Worm (Caenorhabditis elegans) whole organism, late embryonic: Measurements from ENCODE around the gene cyp-29A4.
A peak's percentile ranks its signal among the peaks of the same experiment; 100 is the strongest.

Experiments used
- C08G9.2 ChIP-seq: sonication (generic microtip); optimal IDR thresholded peaks from 2 replicates; lab custom pipeline; 2016; ENCODE audit warnings: mild to moderate bottlenecking, missing genetic modification characterization, moderate library complexity, missing compliant biosample characterization
- ahr-1 ChIP-seq: sonication (generic microtip); optimal IDR thresholded peaks from 2 replicates; lab custom pipeline; 2016; ENCODE audit warnings: missing genetic modification characterization, missing compliant biosample characterization
- ama-1 ChIP-seq: fragments of 150-350 bp; optimal IDR thresholded peaks from 2 replicates; lab custom pipeline; 2014
- ceh-18 ChIP-seq: sonication (generic microtip); optimal IDR thresholded peaks from 2 replicates; lab custom pipeline; 2016; ENCODE audit warnings: missing genetic modification characterization, missing compliant biosample characterization
- ceh-19 ChIP-seq: fragments of 200-800 bp; sonication (Bioruptor generic); optimal IDR thresholded peaks from 2 replicates; lab custom pipeline; 2018; ENCODE audit warnings: mild to moderate bottlenecking, missing genetic modification characterization, missing compliant biosample characterization
- ceh-2 ChIP-seq: sonication (generic microtip); optimal IDR thresholded peaks from 2 replicates; lab custom pipeline; 2016; ENCODE audit warnings: missing genotype, missing genetic modification characterization, missing compliant biosample characterization
- ceh-24 ChIP-seq: sonication (generic microtip); optimal IDR thresholded peaks from 2 replicates; lab custom pipeline; 2016; ENCODE audit warnings: mild to moderate bottlenecking, missing genetic modification characterization, missing compliant biosample characterization
- ceh-30 ChIP-seq: fragments of 150-350 bp; optimal IDR thresholded peaks from 2 replicates; lab custom pipeline; 2014; ENCODE audit warnings: missing biosample characterization, missing genetic modification characterization
- ceh-31 ChIP-seq: sonication (generic microtip); optimal IDR thresholded peaks from 2 replicates; lab custom pipeline; 2016; ENCODE audit warnings: missing genetic modification characterization, missing compliant biosample characterization
- ceh-34 ChIP-seq: sonication (generic microtip); optimal IDR thresholded peaks from 2 replicates; lab custom pipeline; 2016; ENCODE audit warnings: mild to moderate bottlenecking, missing genetic modification characterization, missing compliant biosample characterization
- ceh-45 ChIP-seq: fragments of 200-800 bp; sonication (Bioruptor generic); IDR thresholded peaks from 2 replicates; pipeline ENCODE4 v1.3.6; 2022; ENCODE audit warnings: missing genetic modification reagents, missing genetic modification characterization, missing compliant biosample characterization
- ceh-48 ChIP-seq: sonication (generic microtip); optimal IDR thresholded peaks from 2 replicates; lab custom pipeline; 2016; ENCODE audit warnings: missing genetic modification characterization, inconsistent platforms, missing compliant biosample characterization
- ceh-9 ChIP-seq: sonication (generic microtip); optimal IDR thresholded peaks from 2 replicates; lab custom pipeline; 2016; ENCODE audit warnings: mild to moderate bottlenecking, missing genetic modification characterization, inconsistent platforms, missing compliant biosample characterization
- che-1 ChIP-seq: sonication (generic microtip); optimal IDR thresholded peaks from 2 replicates; lab custom pipeline; 2016; ENCODE audit warnings: mild to moderate bottlenecking, missing genetic modification characterization, missing compliant biosample characterization
- dve-1 ChIP-seq: sonication (generic microtip); optimal IDR thresholded peaks from 2 replicates; lab custom pipeline; 2017; ENCODE audit warnings: antibody characterized with exemption, mild to moderate bottlenecking, missing genetic modification characterization, missing compliant biosample characterization
- elt-2 ChIP-seq: sonication (generic microtip); optimal IDR thresholded peaks from 2 replicates; lab custom pipeline; 2016; ENCODE audit warnings: missing genetic modification reagents, missing genetic modification characterization, missing compliant biosample characterization
- fax-1 ChIP-seq: sonication (generic microtip); optimal IDR thresholded peaks from 2 replicates; lab custom pipeline; 2016; ENCODE audit warnings: missing genotype, missing genetic modification characterization, missing compliant biosample characterization
- fkh-10 ChIP-seq: fragments of 150-350 bp; optimal IDR thresholded peaks from 2 replicates; lab custom pipeline; 2014; ENCODE audit warnings: missing biosample characterization, missing genetic modification reagents, missing genetic modification characterization
- fkh-6 ChIP-seq: sonication (generic microtip); optimal IDR thresholded peaks from 2 replicates; lab custom pipeline; 2016; ENCODE audit warnings: missing genetic modification characterization, missing compliant biosample characterization
- hlh-13 ChIP-seq: fragments of 200-800 bp; sonication (Bioruptor generic); optimal IDR thresholded peaks from 2 replicates; lab custom pipeline; 2018; ENCODE audit warnings: mild to moderate bottlenecking, missing genetic modification characterization, missing compliant biosample characterization
- hlh-15 ChIP-seq: sonication (generic microtip); optimal IDR thresholded peaks from 2 replicates; lab custom pipeline; 2016; ENCODE audit warnings: missing genetic modification characterization, missing compliant biosample characterization
- hlh-8 ChIP-seq: sonication (generic microtip); optimal IDR thresholded peaks from 2 replicates; lab custom pipeline; 2016; ENCODE audit warnings: missing genotype, missing genetic modification characterization, missing compliant biosample characterization
- lim-6 ChIP-seq: sonication (generic microtip); optimal IDR thresholded peaks from 2 replicates; lab custom pipeline; 2016; ENCODE audit warnings: missing genetic modification characterization, missing compliant biosample characterization
- madf-2 ChIP-seq: sonication (generic microtip); optimal IDR thresholded peaks from 2 replicates; lab custom pipeline; 2017; ENCODE audit warnings: missing genetic modification characterization, missing compliant biosample characterization
- mec-3 ChIP-seq: sonication (generic microtip); optimal IDR thresholded peaks from 2 replicates; lab custom pipeline; 2016; ENCODE audit warnings: borderline replicate concordance, missing genetic modification characterization, missing compliant biosample characterization
- nfya-1 ChIP-seq: sonication (generic microtip); optimal IDR thresholded peaks from 2 replicates; lab custom pipeline; 2017; ENCODE audit warnings: missing genetic modification characterization, mild to moderate bottlenecking, missing compliant biosample characterization, antibody characterized with exemption, moderate library complexity
- nhr-11 ChIP-seq: fragments of 150-350 bp; optimal IDR thresholded peaks from 2 replicates; lab custom pipeline; 2014; ENCODE audit warnings: missing biosample characterization, missing genetic modification characterization
- npax-4 ChIP-seq: sonication (generic microtip); optimal IDR thresholded peaks from 2 replicates; lab custom pipeline; 2016; ENCODE audit warnings: missing genetic modification characterization, missing compliant biosample characterization
- odd-2 ChIP-seq: sonication (generic microtip); optimal IDR thresholded peaks from 2 replicates; lab custom pipeline; 2017; ENCODE audit warnings: antibody characterized with exemption, mild to moderate bottlenecking, missing genetic modification characterization, missing compliant biosample characterization
- pax-1 ChIP-seq: fragments of 150-350 bp; optimal IDR thresholded peaks from 2 replicates; lab custom pipeline; 2014; ENCODE audit warnings: missing biosample characterization, missing genetic modification characterization
- pha-4 ChIP-seq: fragments of 150-350 bp; optimal IDR thresholded peaks from 2 replicates; lab custom pipeline; 2018; ENCODE audit warnings: missing biosample characterization, missing genetic modification reagents, missing genetic modification characterization
- pqm-1 ChIP-seq: sonication (generic microtip); optimal IDR thresholded peaks from 2 replicates; lab custom pipeline; 2016; ENCODE audit warnings: missing genetic modification characterization, missing compliant biosample characterization
- pros-1 ChIP-seq: fragments of 150-350 bp; optimal IDR thresholded peaks from 2 replicates; lab custom pipeline; 2014; ENCODE audit warnings: missing biosample characterization, missing genetic modification reagents, missing genetic modification characterization
- ref-2 ChIP-seq: sonication (generic microtip); optimal IDR thresholded peaks from 2 replicates; lab custom pipeline; 2016; ENCODE audit warnings: missing genetic modification characterization, missing compliant biosample characterization
- sox-2 ChIP-seq: fragments of 200-800 bp; sonication (Bioruptor generic); IDR thresholded peaks from 2 replicates; pipeline ENCODE4 v1.3.6; 2022; ENCODE audit warnings: missing genetic modification reagents, missing genetic modification characterization, missing compliant biosample characterization
- sox-4 ChIP-seq: sonication (generic microtip); optimal IDR thresholded peaks from 2 replicates; lab custom pipeline; 2017; ENCODE audit warnings: mild to moderate bottlenecking, missing genetic modification characterization, inconsistent platforms, missing compliant biosample characterization
- syd-9 ChIP-seq: sonication (generic microtip); optimal IDR thresholded peaks from 2 replicates; lab custom pipeline; 2016; ENCODE audit warnings: mild to moderate bottlenecking, missing genetic modification characterization, moderate library complexity, missing compliant biosample characterization
- tbx-7 ChIP-seq: sonication (generic microtip); optimal IDR thresholded peaks from 2 replicates; lab custom pipeline; 2016; ENCODE audit warnings: missing genotype, missing genetic modification characterization, missing compliant biosample characterization
- ttx-3 ChIP-seq: sonication (generic microtip); optimal IDR thresholded peaks from 2 replicates; lab custom pipeline; 2016; ENCODE audit warnings: missing genetic modification reagents, missing genetic modification characterization, missing compliant biosample characterization
- unc-42 ChIP-seq: sonication (generic microtip); optimal IDR thresholded peaks from 2 replicates; lab custom pipeline; 2016; ENCODE audit warnings: missing genotype, missing genetic modification characterization, missing compliant biosample characterization
- zip-5 ChIP-seq: sonication (generic microtip); optimal IDR thresholded peaks from 2 replicates; lab custom pipeline; 2016; ENCODE audit warnings: missing genetic modification characterization, missing compliant biosample characterization
- ztf-16 ChIP-seq: sonication (generic microtip); optimal IDR thresholded peaks from 2 replicates; lab custom pipeline; 2017; ENCODE audit warnings: missing genetic modification characterization, missing compliant biosample characterization

Gene cyp-29A4

DNA sequence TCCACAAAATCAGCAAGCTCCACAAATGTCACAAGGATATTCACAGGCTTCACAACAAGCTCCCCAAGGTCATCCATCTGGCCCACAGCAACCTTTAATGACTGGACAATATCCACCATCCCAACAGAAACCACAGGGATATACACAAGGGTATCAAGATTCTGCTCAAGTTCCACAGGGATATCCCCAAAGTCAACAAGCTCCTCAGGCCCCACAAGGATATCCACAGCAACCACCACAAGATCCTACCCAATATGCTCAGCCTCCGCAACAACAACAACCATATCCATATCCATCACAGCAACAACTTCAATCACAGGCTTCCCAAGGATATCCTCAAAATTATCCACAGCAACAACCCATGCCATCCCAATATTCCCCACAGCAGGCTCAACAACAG, 37.9 kb upstream of the cyp-29A4 start:
- TF ChIP-seq lim-6 (tag; lab: Kevin White, UChicago) (no peak), dve-1 (tag; lab: Kevin White, UChicago) (peak; percentile 93)

DNA sequence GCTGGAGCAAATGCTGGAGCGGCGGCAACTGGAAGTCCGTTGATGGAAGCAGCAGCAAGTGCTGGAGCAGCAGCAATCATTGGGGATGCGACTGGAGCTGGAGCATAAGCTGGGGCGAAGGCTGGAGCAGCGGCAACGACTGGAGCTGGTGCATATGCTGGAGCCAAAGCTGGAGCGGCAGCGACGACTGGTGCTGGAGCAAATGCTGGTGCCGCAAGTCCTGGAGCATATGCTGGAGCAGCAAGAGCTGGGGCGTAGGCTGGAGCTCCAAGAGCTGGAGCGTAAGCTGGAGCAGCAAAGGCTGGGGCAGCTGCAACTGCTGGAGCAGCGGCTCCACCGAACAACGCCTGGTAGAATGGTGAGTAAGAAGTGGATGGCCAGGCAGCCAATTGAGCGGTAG, 36.1 kb upstream of the cyp-29A4 start:
- TF ChIP-seq mec-3 (tag; lab: Kevin White, UChicago) (peak; percentile 31), tbx-7 (no peak)

DNA sequence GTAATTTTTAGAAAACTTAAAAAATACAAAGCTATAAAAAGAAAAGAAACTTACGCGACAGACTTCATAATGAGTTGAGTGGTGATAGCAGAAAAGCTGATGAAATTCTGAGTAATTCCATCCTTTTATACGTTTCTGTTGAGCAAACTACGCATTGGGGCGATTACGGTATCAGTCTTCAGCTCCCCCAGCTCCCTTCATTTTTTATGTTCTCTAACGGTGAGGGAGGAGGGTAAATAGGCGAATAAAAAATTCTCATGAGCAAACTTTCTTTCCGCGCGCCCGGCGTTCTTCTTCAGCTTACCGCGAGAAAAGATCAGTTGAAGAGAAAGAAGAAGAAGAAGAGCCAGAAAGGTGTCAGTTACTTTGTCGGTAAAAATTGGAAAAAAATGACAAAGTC, 35.6 kb upstream of the cyp-29A4 start, which contains the start of gene idpc-7:
idpc-7 (minus strand) TSS at position 101 of the 400 bp plus-strand sequence.
- TF ChIP-seq ttx-3 (tag; lab: Kevin White, UChicago) (no peak), ahr-1 (tag; lab: Kevin White, UChicago) (no peak), ceh-45 (GFP tag; lab: Robert Waterston, UW) (no peak), unc-42 (no peak), ref-2 (no peak), ceh-19 (GFP tag; lab: Kevin White, UChicago) (no peak), ceh-24 (tag; lab: Kevin White, UChicago) (no peak), fax-1 (tag; lab: Kevin White, UChicago) (no peak), zip-5 (tag; lab: Kevin White, UChicago) (no peak), fkh-10 (GFP tag; lab: Kevin White, UChicago) (no peak), sox-4 (no peak)

DNA sequence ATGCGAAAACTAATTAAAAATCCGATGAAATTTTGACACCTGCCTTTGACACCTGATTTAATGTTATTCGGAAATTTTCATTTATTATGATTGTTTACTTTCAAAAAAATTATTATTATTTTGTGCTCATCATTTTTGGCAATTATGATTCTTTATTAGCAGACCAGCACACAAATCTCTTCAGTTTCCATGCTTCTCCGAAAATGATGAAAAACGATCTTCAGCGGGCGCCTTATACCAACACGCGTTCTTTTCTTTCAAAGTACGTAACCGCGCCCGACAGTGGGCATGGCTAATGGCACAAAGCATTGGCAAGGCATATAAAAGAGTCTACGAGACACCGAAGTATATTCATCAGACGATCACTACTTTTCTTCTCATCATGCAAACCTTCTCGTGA, 34.7 kb upstream of the cyp-29A4 start, which contains the start of gene idpc-6:
idpc-6 (plus strand) TSS at position 301 of the 400 bp plus-strand sequence.
- no peak for TF ChIP-seq madf-2 (tag; lab: Kevin White, UChicago)
- no peak for TF ChIP-seq zip-5 (tag; lab: Kevin White, UChicago)
- no peak for TF ChIP-seq ceh-18 (tag; lab: Kevin White, UChicago)

- TF ChIP-seq nfya-1 (no peak), ceh-2 (tag; lab: Kevin White, UChicago) (no peak), hlh-8 (tag; lab: Kevin White, UChicago) (no peak), pha-4 (no peak), ttx-3 (tag; lab: Kevin White, UChicago) (no peak), elt-2 (tag; lab: Kevin White, UChicago) (no peak), ref-2 (no peak), sox-2 (GFP tag; lab: Robert Waterston, UW) (no peak), hlh-13 (GFP tag; lab: Kevin White, UChicago) (no peak), che-1 (tag; lab: Kevin White, UChicago) (no peak), odd-2 (tag; lab: Kevin White, UChicago) (no peak), ceh-31 (no peak), pqm-1 (no peak), nhr-11 (no peak), C08G9.2 (tag; lab: Kevin White, UChicago) (no peak), ceh-9 (tag; lab: Kevin White, UChicago) (no peak)
Measured at ce11 chrV:9620417-9620816, 34.1 kb upstream of the cyp-29A4 start.

DNA sequence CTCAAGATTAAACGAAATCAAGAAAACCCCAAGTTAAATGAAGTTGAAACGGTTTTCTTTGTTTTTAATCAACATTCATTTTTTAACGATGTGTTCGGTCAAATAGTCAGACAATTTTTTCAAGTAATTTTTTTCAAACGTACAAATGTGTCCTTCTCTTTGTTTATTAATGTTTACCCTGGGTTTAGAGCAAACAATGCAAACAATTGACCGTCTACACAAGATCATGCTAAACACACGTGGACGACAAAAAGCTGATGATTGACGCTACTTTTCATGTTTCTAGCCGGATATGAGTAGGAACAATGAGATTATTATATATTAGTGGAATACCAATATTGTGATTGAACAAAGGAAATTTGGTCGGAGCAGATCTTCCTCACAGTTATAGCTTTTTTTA, 33.1 kb upstream of the cyp-29A4 start:
- no peak for TF ChIP-seq ama-1
- no peak for TF ChIP-seq hlh-13 (GFP tag; lab: Kevin White, UChicago)
- no peak for TF ChIP-seq ztf-16 (tag; lab: Kevin White, UChicago)
- TF ChIP-seq sox-4: no peak
- TF ChIP-seq C08G9.2 (tag; lab: Kevin White, UChicago): no peak
- TF ChIP-seq ceh-30 (tag; lab: Kevin White, UChicago): no peak
- no peak for TF ChIP-seq npax-4 (tag; lab: Kevin White, UChicago)
- TF ChIP-seq syd-9 (tag; lab: Kevin White, UChicago): no peak
- TF ChIP-seq fkh-10 (GFP tag; lab: Kevin White, UChicago): no peak
- TF ChIP-seq ceh-34 (tag; lab: Kevin White, UChicago): no peak
- no peak for TF ChIP-seq nhr-11
- TF ChIP-seq zip-5 (tag; lab: Kevin White, UChicago): no peak
- no peak for TF ChIP-seq che-1 (tag; lab: Kevin White, UChicago)
- no peak for TF ChIP-seq ceh-48 (tag; lab: Kevin White, UChicago)
- no peak for TF ChIP-seq hlh-15
- no peak for TF ChIP-seq fkh-6 (tag; lab: Kevin White, UChicago)
- no peak for TF ChIP-seq pax-1 (tag; lab: Kevin White, UChicago)
- no peak for TF ChIP-seq pros-1 (tag; lab: Kevin White, UChicago)
